Worm (Caenorhabditis elegans): ENCODE data around the gene ZK596.2.

The ZK596.2 gene

DNA sequence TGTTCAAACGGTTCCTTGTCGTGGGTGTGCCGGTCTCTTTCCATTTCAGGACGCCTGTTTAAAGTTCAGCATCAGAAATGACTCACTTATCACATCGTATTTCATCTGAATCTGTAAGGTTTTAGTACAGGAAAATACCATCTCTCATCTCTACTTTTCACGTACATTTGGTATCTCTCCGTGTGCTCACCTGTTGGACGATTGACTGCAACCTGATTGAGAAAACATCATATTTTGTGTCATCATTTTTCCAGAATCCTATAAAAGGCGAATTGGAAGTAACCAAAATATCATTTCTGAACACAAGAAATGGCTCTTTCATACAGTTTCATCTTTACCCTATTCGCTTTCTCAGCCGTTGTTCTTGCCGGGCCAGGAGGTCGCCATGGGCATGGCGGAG is 9.0 kb downstream of the ZK596.2 start, which contains the start of gene srlf-30:
TSS of gene srlf-30 (plus strand) at position 301 of the 400 bp plus-strand sequence.
- TF ChIP-seq elt-3 (tag; optimal IDR thresholded peaks at IDR 0.05), result no peak
- TF ChIP-seq hpl-2 (GFP tag; optimal IDR thresholded peaks at IDR 0.05), result no peak
- no peak for TF ChIP-seq lin-35 (GFP tag; optimal IDR thresholded peaks at IDR 0.05)
- no peak for TF ChIP-seq nhr-20 (tag; optimal IDR thresholded peaks at IDR 0.05)
- TF ChIP-seq mab-9 (GFP tag; IDR thresholded peaks at IDR 0.05), result no peak
- TF ChIP-seq nhr-84 (tag; optimal IDR thresholded peaks at IDR 0.05), result no peak
- no peak for TF ChIP-seq isw-1 (GFP tag; IDR thresholded peaks at IDR 0.05)
- TF ChIP-seq ztf-11 (tag; optimal IDR thresholded peaks at IDR 0.05), result no peak
- no peak for TF ChIP-seq dpl-1 (GFP tag; optimal IDR thresholded peaks at IDR 0.05)
- TF ChIP-seq egl-27 (tag; optimal IDR thresholded peaks at IDR 0.05), result no peak
- no peak for TF ChIP-seq mef-2 (tag; optimal IDR thresholded peaks at IDR 0.05)
- TF ChIP-seq pag-3 (tag; optimal IDR thresholded peaks at IDR 0.05; ENCODE audit: borderline replicate concordance, insufficient read depth), result no peak
- no peak for TF ChIP-seq nhr-76 (tag; optimal IDR thresholded peaks at IDR 0.05)
- TF ChIP-seq sox-4 (tag; optimal IDR thresholded peaks at IDR 0.05), result no peak
- no peak for TF ChIP-seq fos-1 (tag; optimal IDR thresholded peaks at IDR 0.05)

DNA sequence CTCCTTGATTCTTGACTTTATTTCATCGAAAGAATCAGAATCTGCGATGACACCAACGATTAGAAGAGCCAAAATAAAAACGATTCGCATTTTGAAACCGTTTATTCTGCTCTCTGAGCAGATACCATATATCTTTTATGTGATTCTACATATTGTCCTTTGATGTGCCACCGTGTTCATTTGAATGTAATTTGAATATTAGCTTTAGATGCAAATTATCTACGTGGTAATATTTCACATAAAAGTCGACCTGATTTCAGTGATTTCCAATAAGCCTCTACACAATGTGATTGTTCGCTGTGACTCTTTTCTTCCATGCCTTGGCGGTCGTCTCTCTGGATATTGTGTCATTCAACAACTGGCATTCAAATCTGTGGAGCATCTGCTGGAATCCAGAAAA is 10.0 kb downstream of the ZK596.2 start, which contains the start of the genes F13E9.9 and F13E9.19:
TSS of gene F13E9.9 (minus strand) at position 101 of the 400 bp plus-strand sequence.
TSS of gene F13E9.19 (plus strand) at position 316 of the 400 bp plus-strand sequence.
- TF ChIP-seq snu-23 (GFP tag; optimal IDR thresholded peaks at IDR 0.05) (no peak), ztf-4 (tag; optimal IDR thresholded peaks at IDR 0.05) (no peak), ceh-90 (tag; optimal IDR thresholded peaks at IDR 0.05) (no peak), lsy-2 (tag; optimal IDR thresholded peaks at IDR 0.05) (no peak)

DNA sequence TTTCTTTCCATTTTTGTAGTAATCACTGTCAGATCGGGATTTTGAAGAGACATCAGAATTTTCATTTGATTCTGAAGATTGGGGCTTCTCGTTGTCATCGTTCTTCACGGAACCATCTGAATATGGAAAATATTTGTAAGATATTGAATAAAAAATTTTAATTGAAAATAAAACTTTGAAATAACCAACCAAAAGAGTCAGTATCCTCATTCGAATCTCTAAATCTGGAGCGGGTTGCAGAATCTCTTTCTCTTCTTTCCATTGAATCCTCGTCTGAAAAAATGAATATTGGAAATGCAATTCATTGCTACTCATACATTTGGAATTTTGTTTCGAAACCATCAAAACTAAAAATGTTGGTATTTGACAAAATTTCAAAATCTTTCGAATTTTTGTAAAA is 10.9 kb downstream of the ZK596.2 start:
- TF ChIP-seq swsn-7 (tag; optimal IDR thresholded peaks at IDR 0.05) (no peak), snpc-4 (tag; optimal IDR thresholded peaks at IDR 0.05) (no peak), hlh-17 (GFP tag; optimal IDR thresholded peaks at IDR 0.05; ENCODE audit: borderline replicate concordance) (no peak), efl-1 (optimal IDR thresholded peaks at IDR 0.05) (no peak), efl-1 (GFP tag; optimal IDR thresholded peaks at IDR 0.05 in 1 of 2) (no peak), pag-3 (tag; optimal IDR thresholded peaks at IDR 0.05; ENCODE audit: borderline replicate concordance, insufficient read depth) (no peak), ceh-8 (GFP tag; optimal IDR thresholded peaks at IDR 0.05) (no peak), unc-30 (tag; optimal IDR thresholded peaks at IDR 0.05) (no peak), mab-9 (GFP tag; IDR thresholded peaks at IDR 0.05) (no peak), lin-15B (tag; optimal IDR thresholded peaks at IDR 0.05) (no peak), dpl-1 (GFP tag; optimal IDR thresholded peaks at IDR 0.05) (no peak), nhr-11 (tag; optimal IDR thresholded peaks at IDR 0.05) (no peak), irx-1 (tag; optimal IDR thresholded peaks at IDR 0.05) (no peak), nhr-20 (tag; optimal IDR thresholded peaks at IDR 0.05) (no peak), nhr-71 (tag; optimal IDR thresholded peaks at IDR 0.05) (no peak), pax-3 (tag; optimal IDR thresholded peaks at IDR 0.05) (no peak), sox-4 (tag; optimal IDR thresholded peaks at IDR 0.05) (no peak), ztf-4 (tag; optimal IDR thresholded peaks at IDR 0.05) (no peak)

DNA sequence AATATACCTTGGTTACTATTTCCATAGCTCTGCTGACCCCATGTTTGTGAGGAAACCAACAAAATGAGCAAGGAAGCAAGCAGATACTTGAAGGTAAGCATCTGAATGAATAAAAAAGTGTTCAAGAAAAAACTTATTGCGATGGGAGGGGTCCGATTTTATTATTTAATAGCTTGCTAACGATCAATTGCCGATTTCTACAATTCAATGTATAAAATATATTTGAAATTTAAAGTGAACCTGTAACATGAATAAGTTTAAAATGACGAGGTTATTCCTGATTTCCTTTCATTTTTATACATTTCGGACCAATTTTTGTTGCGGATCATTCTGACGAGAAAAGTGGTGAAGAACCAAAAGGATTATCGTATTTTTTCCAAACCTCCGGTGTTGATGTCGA is 12.6 kb downstream of the ZK596.2 start, which contains the start of gene srlf-13:
TSS of gene srlf-13 (minus strand) at position 101 of the 400 bp plus-strand sequence.
- TF ChIP-seq efl-1 (optimal IDR thresholded peaks at IDR 0.05) (no peak), efl-1 (GFP tag; optimal IDR thresholded peaks at IDR 0.05 in 1 of 2) (no peak), skn-1 (tag; optimal IDR thresholded peaks at IDR 0.05) (no peak), vab-15 (tag; optimal IDR thresholded peaks at IDR 0.05) (no peak), nhr-84 (tag; optimal IDR thresholded peaks at IDR 0.05) (no peak), fkh-10 (GFP tag; optimal IDR thresholded peaks at IDR 0.05) (no peak), efl-3 (GFP tag; optimal IDR thresholded peaks at IDR 0.05) (no peak), nhr-90 (tag; optimal IDR thresholded peaks at IDR 0.05; ENCODE audit: poor library complexity) (no peak), mab-9 (GFP tag; IDR thresholded peaks at IDR 0.05) (no peak), nhr-71 (tag; optimal IDR thresholded peaks at IDR 0.05) (no peak), dsc-1 (tag; optimal IDR thresholded peaks at IDR 0.05) (no peak), xbp-1 (tag; optimal IDR thresholded peaks at IDR 0.05) (no peak), lin-13 (GFP tag; optimal IDR thresholded peaks at IDR 0.05) (no peak), ceh-8 (GFP tag; optimal IDR thresholded peaks at IDR 0.05) (no peak), sptf-1 (tag; optimal IDR thresholded peaks at IDR 0.05) (no peak), alr-1 (tag; optimal IDR thresholded peaks at IDR 0.05; ENCODE audit: borderline replicate concordance) (no peak)
